Fruit fly (Drosophila melanogaster) whole organism, embryonic: ENCODE measurements around the gene mRpL39.

Experiments used
- Adf1 ChIP-seq: fragments of 200-800 bp; sonication (Bioruptor generic); IDR thresholded peaks from 2 replicates; pipeline ENCODE4 v1.3.6; 2022; ENCODE audit warnings: missing biosample characterization, missing genetic modification characterization
- Atf-2 ChIP-seq: fragments of 200-800 bp; sonication (Bioruptor generic); optimal IDR thresholded peaks from 2 replicates; lab custom pipeline; 2016; ENCODE audit warnings: missing biosample characterization, missing genetic modification characterization
- Bteb2 ChIP-seq: fragments of 200-800 bp; sonication (Bioruptor generic); optimal IDR thresholded peaks from 2 replicates; lab custom pipeline; 2016; ENCODE audit warnings: missing biosample characterization, missing genetic modification characterization
- CG10654 ChIP-seq: fragments of 200-800 bp; sonication (Bioruptor generic); optimal IDR thresholded peaks from 2 replicates; lab custom pipeline; 2016; ENCODE audit warnings: missing biosample characterization, missing genetic modification characterization
- CG11247 ChIP-seq: fragments of 200-800 bp; sonication (Bioruptor generic); IDR thresholded peaks from 2 replicates; pipeline ENCODE4 v1.3.6; 2022; ENCODE audit warnings: missing biosample characterization, missing genetic modification characterization
- CG11504 ChIP-seq: fragments of 200-800 bp; sonication (Bioruptor generic); optimal IDR thresholded peaks from 3 replicates; lab custom pipeline; 2019; ENCODE audit warnings: missing biosample characterization, mild to moderate bottlenecking, missing genetic modification characterization, moderate library complexity
- CG11695 ChIP-seq: fragments of 200-800 bp; sonication (Bioruptor generic); IDR thresholded peaks from 3 replicates; pipeline ENCODE4 v1.3.6; 2022; ENCODE audit warnings: missing biosample characterization, missing genetic modification characterization
- CG12219 ChIP-seq: fragments of 200-800 bp; sonication (Bioruptor generic); optimal IDR thresholded peaks from 3 replicates; lab custom pipeline; 2018; ENCODE audit warnings: missing biosample characterization, mild to moderate bottlenecking, missing genetic modification characterization
- CG12769 ChIP-seq: fragments of 200-800 bp; sonication (Bioruptor generic); optimal IDR thresholded peaks from 2 replicates; lab custom pipeline; 2019; ENCODE audit warnings: missing biosample characterization, mild to moderate bottlenecking, missing genetic modification characterization, moderate library complexity
- CG30020 ChIP-seq: fragments of 200-800 bp; optimal IDR thresholded peaks from 2 replicates; lab custom pipeline; 2019; ENCODE audit warnings: missing biosample characterization, mild to moderate bottlenecking, missing genetic modification characterization, moderate library complexity
- CG32772 ChIP-seq: fragments of 200-800 bp; sonication (Bioruptor generic); IDR thresholded peaks from 2 replicates; pipeline ENCODE4 v1.3.6; 2022; ENCODE audit warnings: missing biosample characterization, missing genetic modification characterization
- CG3838 ChIP-seq: fragments of 200-800 bp; sonication (Bioruptor generic); optimal IDR thresholded peaks from 3 replicates; lab custom pipeline; 2016; ENCODE audit warnings: missing biosample characterization, missing genetic modification characterization
- CG6175 ChIP-seq: fragments of 200-800 bp; sonication (Bioruptor generic); IDR thresholded peaks from 3 replicates; pipeline ENCODE4 v1.3.6; 2022; ENCODE audit warnings: missing biosample characterization, missing genetic modification characterization
- CG8944 ChIP-seq: fragments of 200-800 bp; sonication (Bioruptor generic); optimal IDR thresholded peaks from 3 replicates; lab custom pipeline; 2016; ENCODE audit warnings: missing biosample characterization, missing genetic modification characterization
- CG9609 ChIP-seq: fragments of 200-800 bp; sonication (Bioruptor generic); optimal IDR thresholded peaks from 3 replicates; lab custom pipeline; 2016; ENCODE audit warnings: missing biosample characterization, missing genetic modification characterization
- Chrac-16 ChIP-seq: fragments of 200-800 bp; sonication (Bioruptor generic); optimal IDR thresholded peaks from 3 replicates; lab custom pipeline; 2016; ENCODE audit warnings: missing biosample characterization, missing genetic modification characterization
- Dad ChIP-seq: fragments of 200-800 bp; sonication (Bioruptor generic); optimal IDR thresholded peaks from 3 replicates; lab custom pipeline; 2016; ENCODE audit warnings: missing biosample characterization, missing genetic modification characterization
- Hr51 ChIP-seq, 2 experiments: fragments of 200-800 bp; sonication (Bioruptor generic); optimal IDR thresholded peaks; 2 replicates in 1 of 2; 3 replicates in 1 of 2; lab custom pipeline; 2016 to 2018; ENCODE audit warnings: missing biosample characterization in 2 of 2, missing genetic modification characterization in 2 of 2, mild to moderate bottlenecking in 1 of 2, moderate library complexity in 1 of 2
- NC2β ChIP-seq: fragments of 200-800 bp; sonication (Bioruptor generic); optimal IDR thresholded peaks from 2 replicates; lab custom pipeline; 2016; ENCODE audit warnings: missing biosample characterization, missing genetic modification characterization
- Neu2 ChIP-seq: fragments of 200-800 bp; sonication (Bioruptor generic); optimal IDR thresholded peaks from 3 replicates; lab custom pipeline; 2016; ENCODE audit warnings: missing biosample characterization, missing genetic modification characterization, borderline replicate concordance
- Nf-YC ChIP-seq: fragments of 200-800 bp; optimal IDR thresholded peaks from 3 replicates; lab custom pipeline; 2019; ENCODE audit warnings: missing biosample characterization, mild to moderate bottlenecking, missing genetic modification characterization, moderate library complexity
- NfI ChIP-seq: fragments of 200-800 bp; sonication (Bioruptor generic); optimal IDR thresholded peaks from 3 replicates; lab custom pipeline; 2018; ENCODE audit warnings: missing biosample characterization, mild to moderate bottlenecking, missing genetic modification characterization, moderate library complexity
- Optix ChIP-seq: fragments of 200-800 bp; sonication (Bioruptor generic); IDR thresholded peaks from 3 replicates; pipeline ENCODE4 v1.3.6; 2022; ENCODE audit warnings: missing biosample characterization, missing genetic modification characterization
- Side ChIP-seq: fragments of 200-800 bp; sonication (Bioruptor generic); optimal IDR thresholded peaks from 2 replicates; lab custom pipeline; 2016; ENCODE audit warnings: missing biosample characterization, missing genetic modification characterization
- Sox102F ChIP-seq: fragments of 200-800 bp; sonication (Bioruptor generic); optimal IDR thresholded peaks from 2 replicates; lab custom pipeline; 2018; ENCODE audit warnings: missing biosample characterization, mild to moderate bottlenecking, missing genetic modification characterization, moderate library complexity
- ab ChIP-seq: fragments of 200-800 bp; sonication (Bioruptor generic); optimal IDR thresholded peaks from 2 replicates; lab custom pipeline; 2016; ENCODE audit warnings: missing biosample characterization, missing genetic modification characterization
- ara ChIP-seq: fragments of 200-800 bp; sonication (Bioruptor generic); IDR thresholded peaks from 2 replicates; pipeline ENCODE4 v1.3.6; 2022; ENCODE audit warnings: missing biosample characterization, missing genetic modification characterization
- cad ChIP-seq: fragments of >200 bp; optimal IDR thresholded peaks from 2 replicates; lab custom pipeline; 2017; ENCODE audit warnings: missing biosample characterization, missing genetic modification characterization
- crol ChIP-seq: fragments of 200-800 bp; sonication (Bioruptor generic); IDR thresholded peaks from 2 replicates; pipeline ENCODE4 v1.3.6; 2022; ENCODE audit warnings: missing biosample characterization, missing genetic modification characterization
- dmrt99B ChIP-seq: fragments of 200-800 bp; sonication (Bioruptor generic); optimal IDR thresholded peaks from 2 replicates; lab custom pipeline; 2018; ENCODE audit warnings: missing biosample characterization, mild to moderate bottlenecking, missing genetic modification characterization, moderate library complexity
- fd102C ChIP-seq: fragments of 200-800 bp; sonication (Bioruptor generic); optimal IDR thresholded peaks from 2 replicates; lab custom pipeline; 2018; ENCODE audit warnings: missing biosample characterization, mild to moderate bottlenecking, missing genetic modification characterization, moderate library complexity
- gem ChIP-seq: fragments of 200-800 bp; sonication (Bioruptor generic); optimal IDR thresholded peaks from 2 replicates; lab custom pipeline; 2019; ENCODE audit warnings: missing biosample characterization, mild to moderate bottlenecking, missing genetic modification characterization, moderate library complexity
- grn ChIP-seq: fragments of 200-800 bp; sonication (Bioruptor generic); optimal IDR thresholded peaks from 3 replicates; lab custom pipeline; 2017; ENCODE audit warnings: missing biosample characterization, missing genetic modification characterization
- gsb-n ChIP-seq: fragments of 200-800 bp; sonication (Bioruptor generic); optimal IDR thresholded peaks from 3 replicates; lab custom pipeline; 2018; ENCODE audit warnings: missing biosample characterization, mild to moderate bottlenecking, missing genetic modification characterization
- hbn ChIP-seq: fragments of 200-800 bp; sonication (Bioruptor generic); IDR thresholded peaks from 2 replicates; pipeline ENCODE4 v1.3.6; 2022; ENCODE audit warnings: missing biosample characterization, missing genetic modification characterization; ENCODE audit not compliant: partially characterized antibody
- ind ChIP-seq: fragments of 200-800 bp; sonication (Bioruptor generic); optimal IDR thresholded peaks from 3 replicates; lab custom pipeline; 2016; ENCODE audit warnings: missing biosample characterization, missing genetic modification characterization
- insv ChIP-seq, 2 experiments: fragments of 200-800 bp; sonication (Bioruptor generic); optimal IDR thresholded peaks; 3 replicates each; lab custom pipeline; 2016 to 2018; ENCODE audit warnings: missing biosample characterization in 2 of 2, missing genetic modification characterization in 2 of 2
- jing ChIP-seq: fragments of 200-800 bp; sonication (Bioruptor generic); optimal IDR thresholded peaks from 2 replicates; lab custom pipeline; 2018; ENCODE audit warnings: missing biosample characterization, mild to moderate bottlenecking, missing genetic modification characterization
- kni ChIP-seq: fragments of 200-800 bp; sonication (Bioruptor generic); optimal IDR thresholded peaks from 3 replicates; lab custom pipeline; 2017; ENCODE audit warnings: mild to moderate bottlenecking, missing biosample characterization, missing genetic modification reagents, missing genetic modification characterization
- lilli ChIP-seq: fragments of 200-800 bp; sonication (Bioruptor generic); optimal IDR thresholded peaks from 3 replicates; lab custom pipeline; 2016; ENCODE audit warnings: missing biosample characterization, missing genetic modification characterization
- lola ChIP-seq, 3 experiments: fragments of >200 bp in 2 of 3; fragments of 200-800 bp in 1 of 3; sonication (Bioruptor generic) in 1 of 3; optimal IDR thresholded peaks; 2 replicates each; lab custom pipeline; 2017 to 2019; ENCODE audit warnings: missing biosample characterization in 3 of 3, missing genetic modification characterization in 3 of 3, mild to moderate bottlenecking in 1 of 3, moderate library complexity in 1 of 3
- oc ChIP-seq: fragments of 200-800 bp; sonication (Bioruptor generic); optimal IDR thresholded peaks from 2 replicates; lab custom pipeline; 2018; ENCODE audit warnings: missing biosample characterization, mild to moderate bottlenecking, missing genetic modification characterization, moderate library complexity
- pros ChIP-seq: fragments of 200-800 bp; sonication (Bioruptor generic); optimal IDR thresholded peaks from 3 replicates; lab custom pipeline; 2019; ENCODE audit warnings: missing biosample characterization, mild to moderate bottlenecking, missing genetic modification characterization, moderate library complexity
- so ChIP-seq: fragments of 200-800 bp; sonication (Bioruptor generic); IDR thresholded peaks from 3 replicates; pipeline ENCODE4 v1.3.6; 2022; ENCODE audit warnings: missing biosample characterization, missing genetic modification characterization
- sob ChIP-seq: fragments of 200-800 bp; sonication (Bioruptor generic); IDR thresholded peaks from 2 replicates; pipeline ENCODE4 v1.3.6; 2022; ENCODE audit warnings: missing biosample characterization, missing genetic modification characterization
- ssp ChIP-seq: fragments of 200-800 bp; sonication (Bioruptor generic); IDR thresholded peaks from 2 replicates; pipeline ENCODE4 v1.3.6; 2022; ENCODE audit warnings: missing biosample characterization, missing genetic modification characterization
- stc ChIP-seq: fragments of 200-800 bp; sonication (Bioruptor generic); IDR thresholded peaks from 2 replicates; pipeline ENCODE4 v1.3.6; 2022; ENCODE audit warnings: missing biosample characterization, missing genetic modification characterization
- tin ChIP-seq: fragments of 200-800 bp; sonication (Bioruptor generic); optimal IDR thresholded peaks from 3 replicates; lab custom pipeline; 2016; ENCODE audit warnings: missing biosample characterization, missing genetic modification characterization
- tll ChIP-seq, 2 experiments: fragments of 200-800 bp in 1 of 2; fragments of >200 bp in 1 of 2; sonication (Bioruptor generic) in 1 of 2; optimal IDR thresholded peaks; 2 replicates each; lab custom pipeline; 2017 to 2019; ENCODE audit warnings: missing biosample characterization in 2 of 2, missing genetic modification characterization in 2 of 2, mild to moderate bottlenecking in 1 of 2, moderate library complexity in 1 of 2
- trh ChIP-seq: fragments of 200-800 bp; sonication (Bioruptor generic); optimal IDR thresholded peaks from 2 replicates; lab custom pipeline; 2016; ENCODE audit warnings: missing biosample characterization, missing genetic modification characterization
- zen ChIP-seq: fragments of 200-800 bp; sonication (Bioruptor generic); optimal IDR thresholded peaks from 3 replicates; lab custom pipeline; 2018; ENCODE audit warnings: missing biosample characterization, mild to moderate bottlenecking, missing genetic modification characterization, moderate library complexity

The mRpL39 gene

DNA sequence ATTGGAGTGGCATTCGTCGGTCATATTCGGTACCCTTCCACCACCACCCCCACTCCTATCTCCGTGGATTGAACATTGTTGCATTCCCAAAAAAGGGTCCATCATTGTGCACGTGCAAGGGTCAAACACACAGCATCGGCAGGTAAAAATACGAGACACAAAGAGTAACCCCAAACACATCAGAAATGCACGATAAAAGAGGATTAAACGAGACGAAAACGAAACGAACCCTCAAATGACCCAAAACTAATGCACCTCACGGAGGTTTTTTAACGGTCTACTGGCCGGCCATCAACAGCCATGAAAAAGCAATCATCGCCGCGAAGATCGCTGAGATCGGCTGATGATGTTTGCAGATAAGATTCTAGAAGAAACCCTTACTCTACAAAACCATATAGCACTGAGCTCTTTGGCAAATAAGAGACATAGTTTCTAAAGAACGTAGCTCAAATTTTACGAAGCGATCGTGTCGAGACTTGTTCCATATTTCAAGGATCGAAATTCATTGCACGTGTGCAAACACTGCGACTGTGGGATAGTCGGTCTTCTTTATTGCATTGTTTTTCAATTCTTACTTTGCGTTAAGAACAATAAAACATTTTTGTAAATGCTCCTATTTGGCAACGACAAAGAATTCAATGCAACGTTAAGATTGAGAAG lies 33.1 kb downstream of the mRpL39 start:
- TF ChIP-seq NfI (no peak), insv (GFP tag; optimal IDR thresholded peaks at IDR 0.05; lab: Kevin White, UChicago) (peak in 1 of 2 experiments; percentile 26), CG8944 (GFP tag; lab: Kevin White, UChicago) (no peak), oc (tag; lab: Kevin White, UChicago) (peak; percentile 67), tin (GFP tag; lab: Kevin White, UChicago) (no peak), CG11504 (tag; lab: Kevin White, UChicago) (no peak), dmrt99B (tag; lab: Kevin White, UChicago) (no peak), grn (GFP tag; lab: Kevin White, UChicago) (peak; percentile 95), tll (GFP tag; optimal IDR thresholded peaks at IDR 0.05; lab: Kevin White, UChicago) (peak in 1 of 2 experiments; percentile 4), crol (GFP tag; lab: Robert Waterston, UW) (no peak), zen (tag; lab: Kevin White, UChicago) (peak; percentile 80), gem (tag; lab: Kevin White, UChicago) (no peak), cad (GFP tag; lab: Kevin White, UChicago) (no peak), sob (GFP tag; lab: Robert Waterston, UW) (no peak), ssp (GFP tag; lab: Robert Waterston, UW) (no peak), CG3838 (GFP tag; lab: Kevin White, UChicago) (no peak), Neu2 (GFP tag; lab: Kevin White, UChicago) (no peak), ab (GFP tag; lab: Kevin White, UChicago) (no peak), Side (GFP tag; lab: Kevin White, UChicago) (no peak), Hr51 (GFP tag; optimal IDR thresholded peaks at IDR 0.05; lab: Kevin White, UChicago) (no peak), trh (GFP tag; lab: Kevin White, UChicago) (no peak), Adf1 (GFP tag; lab: Robert Waterston, UW) (no peak), CG12769 (tag; lab: Kevin White, UChicago) (no peak), ind (no peak), so (no peak), CG11695 (GFP tag; lab: Robert Waterston, UW) (no peak), stc (no peak), Bteb2 (GFP tag; lab: Kevin White, UChicago) (no peak), CG9609 (GFP tag; lab: Kevin White, UChicago) (no peak), lilli (GFP tag; lab: Kevin White, UChicago) (no peak), fd102C (peak; percentile 2), CG30020 (tag; lab: Kevin White, UChicago) (no peak), Dad (GFP tag; lab: Kevin White, UChicago) (no peak), pros (peak; percentile 59), kni (GFP tag; lab: Kevin White, UChicago) (peak; percentile 79), lola (GFP tag; optimal IDR thresholded peaks at IDR 0.05; lab: Kevin White, UChicago) (no peak), CG12219 (GFP tag; lab: Kevin White, UChicago) (no peak), CG32772 (GFP tag; lab: Robert Waterston, UW) (no peak), hbn (GFP tag; lab: Robert Waterston, UW) (no peak), CG6175 (GFP tag; lab: Robert Waterston, UW) (no peak), Chrac-16 (GFP tag; lab: Kevin White, UChicago) (no peak), Sox102F (GFP tag; lab: Kevin White, UChicago) (no peak), CG11247 (GFP tag; lab: Robert Waterston, UW) (no peak), Optix (GFP tag; lab: Robert Waterston, UW) (no peak), Atf-2 (GFP tag; lab: Kevin White, UChicago) (no peak), jing (GFP tag; lab: Kevin White, UChicago) (no peak), ara (GFP tag; lab: Robert Waterston, UW) (no peak), CG10654 (GFP tag; lab: Kevin White, UChicago) (no peak), gsb-n (tag; lab: Kevin White, UChicago) (peak; percentile 26), NC2β (no peak), Nf-YC (no peak)
